Fruit fly (Drosophila melanogaster): ENCODE results near the gene CG15482.

The CG15482 gene

DNA sequence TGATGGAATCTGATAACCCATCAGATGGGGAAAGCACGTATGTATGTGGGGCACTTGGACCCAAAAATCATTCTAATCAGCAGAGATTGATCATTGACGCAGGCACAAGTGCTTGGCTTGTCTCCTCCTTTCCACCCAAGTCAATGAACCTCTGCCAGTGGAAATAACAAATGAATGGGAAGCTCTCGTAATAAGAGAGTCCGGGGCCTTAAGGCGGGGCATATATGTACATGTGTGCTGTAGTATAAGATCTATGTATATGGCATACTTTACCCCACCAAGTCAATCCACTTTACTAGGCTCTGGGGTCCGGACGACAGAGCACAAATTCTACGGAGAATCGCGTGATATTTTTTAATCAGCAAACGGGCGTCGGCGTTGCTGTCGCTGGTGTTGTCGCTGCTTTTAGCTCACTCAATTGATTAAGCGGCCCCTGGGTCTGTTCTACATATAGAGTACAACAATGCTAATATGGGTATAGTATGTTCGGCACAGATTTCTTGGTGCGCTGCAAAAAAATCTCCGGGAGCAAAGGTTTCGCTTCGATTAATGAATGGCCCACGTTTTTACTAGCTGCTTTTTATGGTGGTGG lies 5.4 kb downstream of the CG15482 start (continued):
- TF ChIP-seq dati (GFP tag; IDR thresholded peaks at IDR 0.05) (no peak), tna (GFP tag; IDR thresholded peaks at IDR 0.05; ENCODE audit: partially characterized antibody) (no peak), pho (GFP tag; optimal IDR thresholded peaks at IDR 0.05) (no peak), inv (GFP tag; IDR thresholded peaks at IDR 0.05; ENCODE audit: partially characterized antibody) (no peak), ci (GFP tag; IDR thresholded peaks at IDR 0.05) (no peak), Doc3 (GFP tag; IDR thresholded peaks at IDR 0.05; ENCODE audit: partially characterized antibody) (no peak), sima (GFP tag; optimal IDR thresholded peaks at IDR 0.05) (no peak), CG15011 (GFP tag; optimal IDR thresholded peaks at IDR 0.05) (no peak), Dll (GFP tag; IDR thresholded peaks at IDR 0.05; ENCODE audit: partially characterized antibody) (no peak), CG15601 (tag; optimal IDR thresholded peaks at IDR 0.05) (no peak), p53 (GFP tag; optimal IDR thresholded peaks at IDR 0.05) (no peak), CG4404 (GFP tag; IDR thresholded peaks at IDR 0.05) (no peak), Taf1 (GFP tag; IDR thresholded peaks at IDR 0.05) (no peak), Blimp-1 (GFP tag; optimal IDR thresholded peaks at IDR 0.05) (no peak), CG8290 (GFP tag; optimal IDR thresholded peaks at IDR 0.05) (no peak), CG8290 (tag; optimal IDR thresholded peaks at IDR 0.05) (peak in 1 of 2 experiments; percentile 37), CG4730 (GFP tag; IDR thresholded peaks at IDR 0.05) (no peak), exex (tag; optimal IDR thresholded peaks at IDR 0.05) (peak; percentile 55), luna (GFP tag; optimal IDR thresholded peaks at IDR 0.05) (no peak), CG3163 (GFP tag; optimal IDR thresholded peaks at IDR 0.05) (no peak), sug (tag; optimal IDR thresholded peaks at IDR 0.05) (peak; percentile 98), Mrtf (GFP tag; IDR thresholded peaks at IDR 0.05) (no peak), CG12391 (tag; optimal IDR thresholded peaks at IDR 0.05) (no peak), croc (GFP tag; conservative IDR thresholded peaks at IDR 0.05) (no peak), PHDP (tag; optimal IDR thresholded peaks at IDR 0.05) (no peak), CG1603 (tag; optimal IDR thresholded peaks at IDR 0.05) (no peak), CG7928 (GFP tag; optimal IDR thresholded peaks at IDR 0.05) (no peak), crol (GFP tag; IDR thresholded peaks at IDR 0.05) (peak; percentile 34; the same call in 1 of the 2 replicates), CG10274 (GFP tag; optimal IDR thresholded peaks at IDR 0.05) (no peak), CG10462 (GFP tag; optimal IDR thresholded peaks at IDR 0.05) (no peak), br (optimal IDR thresholded peaks at IDR 0.05) (no peak), Max (GFP tag; optimal IDR thresholded peaks at IDR 0.05) (no peak), CG13424 (tag; optimal IDR thresholded peaks at IDR 0.05) (no peak), kni (GFP tag; optimal IDR thresholded peaks at IDR 0.05) (no peak), CHES-1-like (GFP tag; optimal IDR thresholded peaks at IDR 0.05) (no peak), ranshi (GFP tag; IDR thresholded peaks at IDR 0.05) (no peak), Hey (tag; optimal IDR thresholded peaks at IDR 0.05) (peak; percentile 61), cas (GFP tag; IDR thresholded peaks at IDR 0.05) (no peak), repo (GFP tag; optimal IDR thresholded peaks at IDR 0.05) (no peak), btn (GFP tag; optimal IDR thresholded peaks at IDR 0.05) (no peak), dysf (GFP tag; IDR thresholded peaks at IDR 0.05) (no peak), Hr78 (GFP tag; optimal IDR thresholded peaks at IDR 0.05) (no peak), CG5953 (GFP tag; IDR thresholded peaks at IDR 0.05) (no peak), CG13123 (GFP tag; optimal IDR thresholded peaks at IDR 0.05) (no peak), nerfin-1 (tag; optimal IDR thresholded peaks at IDR 0.05) (no peak), vfl (GFP tag; optimal IDR thresholded peaks at IDR 0.05) (no peak), CG13894 (tag; optimal IDR thresholded peaks at IDR 0.05) (peak; percentile 37), caup (GFP tag; optimal IDR thresholded peaks at IDR 0.05; ENCODE audit: severe bottlenecking) (no peak), gsb (GFP tag; IDR thresholded peaks at IDR 0.05) (no peak), HLH4C (GFP tag; IDR thresholded peaks at IDR 0.05; ENCODE audit: partially characterized antibody) (no peak), lmd (GFP tag; IDR thresholded peaks at IDR 0.05) (no peak)

Data from whole organism, embryonic.